Fruit fly (Drosophila melanogaster) whole organism, embryonic: ENCODE results near the gene p24-1.

Source experiments
- ATbp ChIP-seq: fragments of 200-800 bp; sonication (Bioruptor generic); optimal IDR thresholded peaks from 2 replicates; lab custom pipeline; 2017; ENCODE audit warnings: missing biosample characterization, mild to moderate bottlenecking, missing genetic modification characterization, missing genetic modification reagents
- Antp ChIP-seq: fragments of 200-800 bp; sonication (Bioruptor generic); optimal IDR thresholded peaks from 3 replicates; lab custom pipeline; 2016; ENCODE audit warnings: missing biosample characterization, missing genetic modification characterization
- BEAF-32 ChIP-seq: fragments of 200-800 bp; sonication (Bioruptor generic); optimal IDR thresholded peaks from 3 replicates; lab custom pipeline; 2017; ENCODE audit warnings: missing biosample characterization, missing genetic modification characterization, mild to moderate bottlenecking, moderate library complexity, missing genetic modification reagents
- Bdp1 ChIP-seq: fragments of 200-800 bp; sonication (Bioruptor generic); optimal IDR thresholded peaks from 3 replicates; lab custom pipeline; 2016; ENCODE audit warnings: missing biosample characterization, missing genetic modification characterization
- Blimp-1 ChIP-seq: fragments of 200-800 bp; sonication (Bioruptor generic); optimal IDR thresholded peaks from 3 replicates; lab custom pipeline; 2018; ENCODE audit warnings: missing biosample characterization, missing genetic modification characterization, mild to moderate bottlenecking, moderate library complexity, missing genetic modification reagents
- C15 ChIP-seq: fragments of 200-800 bp; sonication (Bioruptor generic); IDR thresholded peaks from 3 replicates; pipeline ENCODE4 v1.3.6; 2022; ENCODE audit warnings: missing biosample characterization, missing genetic modification characterization
- CG10209 ChIP-seq: fragments of 200-800 bp; sonication (Bioruptor generic); optimal IDR thresholded peaks from 3 replicates; lab custom pipeline; 2017; ENCODE audit warnings: missing biosample characterization, mild to moderate bottlenecking, missing genetic modification characterization, missing genetic modification reagents
- CG10431 ChIP-seq: fragments of 200-800 bp; sonication (Bioruptor generic); optimal IDR thresholded peaks from 3 replicates; lab custom pipeline; 2018; ENCODE audit warnings: missing biosample characterization, mild to moderate bottlenecking, missing genetic modification characterization
- CG11247 ChIP-seq: fragments of 200-800 bp; sonication (Bioruptor generic); IDR thresholded peaks from 2 replicates; pipeline ENCODE4 v1.3.6; 2022; ENCODE audit warnings: missing biosample characterization, missing genetic modification characterization
- CG11696 ChIP-seq: fragments of 200-800 bp; sonication (Bioruptor generic); IDR thresholded peaks from 2 replicates; pipeline ENCODE4 v1.3.6; 2022; ENCODE audit warnings: missing biosample characterization, missing genetic modification characterization
- CG12155 ChIP-seq: fragments of 200-800 bp; sonication (Bioruptor generic); optimal IDR thresholded peaks from 3 replicates; lab custom pipeline; 2016; ENCODE audit warnings: missing biosample characterization, missing genetic modification characterization
- CG14667 ChIP-seq: fragments of 200-800 bp; sonication (Bioruptor generic); IDR thresholded peaks from 2 replicates; pipeline ENCODE4 v1.3.6; 2022; ENCODE audit warnings: missing biosample characterization, missing genetic modification characterization
- CG16813 ChIP-seq: fragments of 200-800 bp; sonication (Bioruptor generic); IDR thresholded peaks from 3 replicates; pipeline ENCODE4 v1.3.6; 2022; ENCODE audit warnings: missing biosample characterization, missing genetic modification characterization; ENCODE audit not compliant: partially characterized antibody
- CG17359 ChIP-seq: fragments of 200-800 bp; sonication (Bioruptor generic); optimal IDR thresholded peaks from 3 replicates; lab custom pipeline; 2018; ENCODE audit warnings: missing biosample characterization, mild to moderate bottlenecking, missing genetic modification characterization, moderate library complexity
- CG17385 ChIP-seq: fragments of 200-800 bp; sonication (Bioruptor generic); optimal IDR thresholded peaks from 3 replicates; lab custom pipeline; 2018; ENCODE audit warnings: missing biosample characterization, mild to moderate bottlenecking, missing genetic modification characterization
- CG2712 ChIP-seq: fragments of 200-800 bp; optimal IDR thresholded peaks from 3 replicates; lab custom pipeline; 2019; ENCODE audit warnings: missing biosample characterization, mild to moderate bottlenecking, missing genetic modification characterization, moderate library complexity
- CG31365 ChIP-seq: fragments of 200-800 bp; sonication (Bioruptor generic); optimal IDR thresholded peaks from 2 replicates; lab custom pipeline; 2018; ENCODE audit warnings: missing biosample characterization, mild to moderate bottlenecking, missing genetic modification characterization
- CG4360 ChIP-seq: fragments of 200-800 bp; sonication (Bioruptor generic); IDR thresholded peaks from 2 replicates; pipeline ENCODE4 v1.3.6; 2022; ENCODE audit warnings: missing biosample characterization, missing genetic modification characterization
- CG4404 ChIP-seq: fragments of 200-800 bp; sonication (Bioruptor generic); IDR thresholded peaks from 2 replicates; pipeline ENCODE4 v1.3.6; 2022; ENCODE audit warnings: missing biosample characterization, missing genetic modification characterization
- CG6791 ChIP-seq: fragments of 200-800 bp; sonication (Bioruptor generic); IDR thresholded peaks from 3 replicates; pipeline ENCODE4 v1.3.6; 2022; ENCODE audit warnings: missing biosample characterization, missing genetic modification characterization; ENCODE audit not compliant: partially characterized antibody
- CG9727 ChIP-seq: fragments of 200-800 bp; sonication (Bioruptor generic); optimal IDR thresholded peaks from 3 replicates; lab custom pipeline; 2017; ENCODE audit warnings: missing biosample characterization, mild to moderate bottlenecking, missing genetic modification characterization
- CHES-1-like ChIP-seq: fragments of 200-800 bp; sonication (Bioruptor generic); optimal IDR thresholded peaks from 2 replicates; lab custom pipeline; 2016; ENCODE audit warnings: missing biosample characterization, missing genetic modification characterization
- Doc2 ChIP-seq: fragments of 200-800 bp; sonication (Bioruptor generic); IDR thresholded peaks from 2 replicates; pipeline ENCODE4 v1.3.6; 2022; ENCODE audit warnings: missing biosample characterization, missing genetic modification characterization
- Dref ChIP-seq: fragments of 200-800 bp; sonication (Bioruptor generic); IDR thresholded peaks from 2 replicates; pipeline ENCODE4 v1.3.6; 2022; ENCODE audit warnings: missing biosample characterization, missing genetic modification characterization
- Ets65A ChIP-seq: fragments of 200-800 bp; sonication (Bioruptor generic); peaks from one replicate; lab custom pipeline; 2016; ENCODE audit warnings: missing biosample characterization, missing genetic modification characterization
- H2.0 ChIP-seq: fragments of 200-800 bp; sonication (Bioruptor generic); IDR thresholded peaks from 2 replicates; pipeline ENCODE4 v1.3.6; 2022; ENCODE audit warnings: missing biosample characterization, missing genetic modification characterization
- HLH54F ChIP-seq: fragments of 200-800 bp; sonication (Bioruptor generic); optimal IDR thresholded peaks from 3 replicates; lab custom pipeline; 2016; ENCODE audit warnings: missing biosample characterization, missing genetic modification characterization
- Rfx ChIP-seq: fragments of 200-800 bp; sonication (Bioruptor generic); IDR thresholded peaks from 2 replicates; pipeline ENCODE4 v1.3.6; 2022; ENCODE audit warnings: missing biosample characterization, missing genetic modification characterization
- Xbp1 ChIP-seq: fragments of 200-800 bp; sonication (Bioruptor generic); optimal IDR thresholded peaks from 3 replicates; lab custom pipeline; 2016; ENCODE audit warnings: missing biosample characterization, mild to moderate bottlenecking, missing genetic modification characterization
- abd-A ChIP-seq: fragments of 200-800 bp; sonication (Bioruptor generic); optimal IDR thresholded peaks from 3 replicates; lab custom pipeline; 2019; ENCODE audit warnings: missing biosample characterization, mild to moderate bottlenecking, missing genetic modification characterization, moderate library complexity
- amos ChIP-seq: fragments of 200-800 bp; sonication (Bioruptor generic); IDR thresholded peaks from 2 replicates; pipeline ENCODE4 v1.3.6; 2022; ENCODE audit warnings: missing biosample characterization, missing genetic modification characterization; ENCODE audit not compliant: partially characterized antibody
- danr ChIP-seq: fragments of 200-800 bp; sonication (Bioruptor generic); IDR thresholded peaks from 2 replicates; pipeline ENCODE4 v1.3.6; 2022; ENCODE audit warnings: missing biosample characterization, missing genetic modification characterization
- dati ChIP-seq: fragments of 200-800 bp; sonication (Bioruptor generic); IDR thresholded peaks from 2 replicates; pipeline ENCODE4 v1.3.6; 2022; ENCODE audit warnings: missing biosample characterization, missing genetic modification characterization
- gsb-n ChIP-seq: fragments of 200-800 bp; sonication (Bioruptor generic); optimal IDR thresholded peaks from 3 replicates; lab custom pipeline; 2018; ENCODE audit warnings: missing biosample characterization, mild to moderate bottlenecking, missing genetic modification characterization
- hbn ChIP-seq: fragments of 200-800 bp; sonication (Bioruptor generic); IDR thresholded peaks from 2 replicates; pipeline ENCODE4 v1.3.6; 2022; ENCODE audit warnings: missing biosample characterization, missing genetic modification characterization; ENCODE audit not compliant: partially characterized antibody
- hkb ChIP-seq, 2 experiments: fragments of 200-800 bp in 1 of 2; fragments of >200 bp in 1 of 2; sonication (Bioruptor generic) in 1 of 2; IDR thresholded peaks in 1 of 2; optimal IDR thresholded peaks in 1 of 2; 2 replicates each; pipeline versions ENCODE4 v1.3.6 to Lab custom; 2017 to 2022; ENCODE audit warnings: missing biosample characterization in 1 of 2, missing genetic modification characterization in 1 of 2
- insv ChIP-seq, 2 experiments: fragments of 200-800 bp; sonication (Bioruptor generic); optimal IDR thresholded peaks; 3 replicates each; lab custom pipeline; 2016 to 2018; ENCODE audit warnings: missing biosample characterization in 2 of 2, missing genetic modification characterization in 2 of 2
- sens-2 ChIP-seq: fragments of 200-800 bp; sonication (Bioruptor generic); IDR thresholded peaks from 2 replicates; pipeline ENCODE4 v1.3.6; 2022; ENCODE audit warnings: missing biosample characterization, missing genetic modification characterization
- sisA ChIP-seq: fragments of 200-800 bp; sonication (Bioruptor generic); IDR thresholded peaks from 2 replicates; pipeline ENCODE4 v1.3.6; 2022; ENCODE audit warnings: missing biosample characterization, missing genetic modification characterization
- sna ChIP-seq: fragments of 200-800 bp; sonication (Bioruptor generic); IDR thresholded peaks from 2 replicates; pipeline ENCODE4 v1.3.6; 2022; ENCODE audit warnings: missing biosample characterization, missing genetic modification characterization; ENCODE audit not compliant: partially characterized antibody
- trem ChIP-seq: fragments of 200-800 bp; optimal IDR thresholded peaks from 3 replicates; lab custom pipeline; 2019; ENCODE audit warnings: missing biosample characterization, mild to moderate bottlenecking, missing genetic modification characterization, moderate library complexity
- vfl ChIP-seq: fragments of 200-800 bp; sonication (Bioruptor generic); optimal IDR thresholded peaks from 2 replicates; lab custom pipeline; 2016; ENCODE audit warnings: missing biosample characterization, missing genetic modification characterization
- zen ChIP-seq: fragments of 200-800 bp; sonication (Bioruptor generic); optimal IDR thresholded peaks from 3 replicates; lab custom pipeline; 2018; ENCODE audit warnings: missing biosample characterization, mild to moderate bottlenecking, missing genetic modification characterization, moderate library complexity
- zen2 ChIP-seq: fragments of 200-800 bp; sonication (Bioruptor generic); IDR thresholded peaks from 3 replicates; pipeline ENCODE4 v1.3.6; 2022; ENCODE audit warnings: missing biosample characterization, missing genetic modification characterization; ENCODE audit not compliant: partially characterized antibody

The p24-1 gene

dm6 chrX:11852310-11852709 is at the start of gene p24-1 (continued):
- TF ChIP-seq CHES-1-like (GFP tag; lab: Kevin White, UChicago) (peak; percentile 52), trem (tag; lab: Kevin White, UChicago) (peak; percentile 54), Doc2 (GFP tag; lab: Robert Waterston, UW) (no peak), CG4404 (GFP tag; lab: Robert Waterston, UW) (no peak), hkb (optimal IDR thresholded peaks at IDR 0.05; lab: Kevin White, UChicago) (peak; percentile 47), hkb (GFP tag; IDR thresholded peaks at IDR 0.05; lab: Robert Waterston, UW) (no peak), Rfx (GFP tag; lab: Robert Waterston, UW) (peak; percentile 81), Antp (GFP tag; lab: Kevin White, UChicago) (peak; percentile 39), vfl (GFP tag; lab: Kevin White, UChicago) (peak; percentile 45), sisA (GFP tag; lab: Robert Waterston, UW) (peak; percentile 12; the same call in 1 of the 2 replicates), CG11696 (no peak), CG12155 (GFP tag; lab: Kevin White, UChicago) (peak; percentile 73), Bdp1 (GFP tag; lab: Kevin White, UChicago) (peak; percentile 19), CG16813 (GFP tag; lab: Robert Waterston, UW) (peak; percentile 85)

- no peak for TF ChIP-seq gsb-n (tag; lab: Kevin White, UChicago)
- TF ChIP-seq CG17359, result no peak
- peak; percentile 92 for TF ChIP-seq CG4360 (GFP tag; lab: Robert Waterston, UW)
- TF ChIP-seq ATbp (GFP tag; lab: Kevin White, UChicago), result no peak
- TF ChIP-seq zen2, result no peak
- peak; percentile 24 for TF ChIP-seq Ets65A
Observed at dm6 chrX:11895141-11895540, 42.8 kb upstream of the p24-1 start.

- TF ChIP-seq sisA (GFP tag; lab: Robert Waterston, UW) (no peak), Blimp-1 (peak; percentile 64)
Observed at dm6 chrX:11894198-11894597, 41.9 kb upstream of the p24-1 start.

- no peak for TF ChIP-seq CG6791 (GFP tag; lab: Robert Waterston, UW)
- peak; percentile 37; the same call in 1 of the 2 replicates for TF ChIP-seq amos (GFP tag; lab: Robert Waterston, UW)
- TF ChIP-seq zen, result peak; percentile 19
- peak; percentile 21 for TF ChIP-seq BEAF-32 (GFP tag; lab: Kevin White, UChicago)
- TF ChIP-seq dati (GFP tag; lab: Robert Waterston, UW), result no peak
- TF ChIP-seq C15 (GFP tag; lab: Robert Waterston, UW), result no peak
- no peak for TF ChIP-seq CG2712 (tag; lab: Kevin White, UChicago)
- TF ChIP-seq insv (GFP tag; optimal IDR thresholded peaks at IDR 0.05; lab: Kevin White, UChicago), result no peak
- TF ChIP-seq, all 482 proteins: peak for 3
Observed at dm6 chrX:11893643-11894042, 41.3 kb upstream of the p24-1 start, which contains the start of gene wisp. Gene wisp, plus strand, starts transcription at chrX:11893943.

dm6 chrX:11891682-11892179 is 39.4 kb upstream of the p24-1 start, which contains the start of gene sicily:
Gene sicily, plus strand, starts transcription at chrX:11891732.
- TF ChIP-seq CG9727 (GFP tag; lab: Kevin White, UChicago) (no peak), CG14667 (no peak), sens-2 (GFP tag; lab: Robert Waterston, UW) (no peak), CG10431 (GFP tag; lab: Kevin White, UChicago) (no peak), HLH54F (GFP tag; lab: Kevin White, UChicago) (no peak), sna (no peak), abd-A (no peak), hbn (GFP tag; lab: Robert Waterston, UW) (0 out of 2 replicates have a peak, but pooled peaks have one; percentile 18), CG31365 (tag; lab: Kevin White, UChicago) (no peak), Dref (GFP tag; lab: Robert Waterston, UW) (peak; percentile 45), H2.0 (GFP tag; lab: Robert Waterston, UW) (no peak), danr (no peak), CG11247 (GFP tag; lab: Robert Waterston, UW) (no peak), CG10209 (GFP tag; lab: Kevin White, UChicago) (no peak), Xbp1 (GFP tag; lab: Kevin White, UChicago) (no peak), CG17385 (GFP tag; lab: Kevin White, UChicago) (peak; percentile 96)
